Worm (Caenorhabditis elegans): ENCODE results near the gene rpl-26.

rpl-26 gene

DNA sequence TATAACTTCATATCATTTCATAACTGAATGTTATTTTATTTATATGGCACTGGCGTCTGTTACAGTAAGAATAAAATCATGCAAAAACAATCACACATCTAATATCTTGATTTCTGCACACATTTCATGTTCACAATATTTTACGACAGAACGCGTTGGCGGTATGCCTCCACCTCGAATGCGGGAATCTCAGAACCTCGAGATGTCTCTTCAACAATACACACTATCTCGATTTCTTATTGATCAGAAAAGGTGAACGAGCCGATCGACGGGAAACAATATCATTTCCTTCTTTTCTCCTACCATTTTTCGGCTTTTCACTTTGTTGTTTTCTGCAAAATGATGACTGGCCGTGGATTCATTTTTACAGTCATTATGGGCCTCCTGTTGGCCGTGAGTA, 5.1 kb downstream of the rpl-26 start, which contains the start of gene F28C6.10:
TSS of gene F28C6.10 (plus strand) at position 301 of the 400 bp plus-strand sequence.
- TF ChIP-seq egl-5 (tag; optimal IDR thresholded peaks at IDR 0.05) (no peak), lsy-12 (tag; optimal IDR thresholded peaks at IDR 0.05) (no peak)

- TF ChIP-seq elt-1 (tag; optimal IDR thresholded peaks at IDR 0.05) (no peak), pqm-1 (tag; optimal IDR thresholded peaks at IDR 0.05) (no peak), mdl-1 (tag; optimal IDR thresholded peaks at IDR 0.05) (no peak), ztf-11 (tag; optimal IDR thresholded peaks at IDR 0.05) (no peak), nfya-1 (tag; optimal IDR thresholded peaks at IDR 0.05; ENCODE audit: insufficient read depth) (no peak), daf-12 (tag; optimal IDR thresholded peaks at IDR 0.05) (no peak), pha-4 (tag; optimal IDR thresholded peaks at IDR 0.05) (no peak), fos-1 (tag; optimal IDR thresholded peaks at IDR 0.05) (no peak), unc-39 (tag; optimal IDR thresholded peaks at IDR 0.05) (no peak), nhr-237 (tag; optimal IDR thresholded peaks at IDR 0.05) (no peak), hmg-11 (tag; optimal IDR thresholded peaks at IDR 0.05) (no peak), nhr-11 (tag; optimal IDR thresholded peaks at IDR 0.05) (no peak), zag-1 (tag; optimal IDR thresholded peaks at IDR 0.05) (no peak), ceh-28 (tag; optimal IDR thresholded peaks at IDR 0.05) (no peak), nhr-77 (tag; optimal IDR thresholded peaks at IDR 0.05) (no peak), nhr-43 (tag; optimal IDR thresholded peaks at IDR 0.05; ENCODE audit: poor library complexity, severe bottlenecking) (no peak), lsy-12 (tag; optimal IDR thresholded peaks at IDR 0.05) (no peak), tbx-2 (tag; optimal IDR thresholded peaks at IDR 0.05) (no peak), ceh-82 (tag; optimal IDR thresholded peaks at IDR 0.05) (no peak)
These were observed 7.5 kb downstream of the rpl-26 start, which contains the start of gene F28C6.9 for ce11 chrII:8610085-8610484. Gene F28C6.9, minus strand, starts transcription at chrII:8610185.

DNA sequence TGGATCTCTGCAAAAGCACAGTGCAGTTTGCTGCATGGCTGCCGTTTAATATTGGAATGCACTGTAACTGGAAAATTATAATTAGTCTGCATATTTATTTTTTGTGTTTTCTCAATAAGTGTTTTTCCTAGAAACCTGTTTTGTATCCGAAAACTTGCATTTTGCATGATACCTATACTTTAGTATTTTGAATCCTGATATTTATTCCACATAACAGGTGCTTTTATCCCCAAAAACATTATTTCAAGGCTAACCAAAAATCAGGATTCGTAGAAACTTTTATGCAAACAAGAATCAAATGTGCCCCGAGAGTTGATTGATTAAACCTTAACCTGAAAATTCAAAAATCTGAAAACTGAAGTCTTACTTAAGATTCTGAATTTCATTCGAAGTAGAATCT, 8.0 kb downstream of the rpl-26 start:
- no peak for TF ChIP-seq aly-2 (tag; optimal IDR thresholded peaks at IDR 0.05)
- no peak for TF ChIP-seq nhr-76 (tag; optimal IDR thresholded peaks at IDR 0.05)
- no peak for TF ChIP-seq mdl-1 (tag; optimal IDR thresholded peaks at IDR 0.05)
- TF ChIP-seq nfya-1 (tag; optimal IDR thresholded peaks at IDR 0.05; ENCODE audit: insufficient read depth), result no peak
- TF ChIP-seq lin-15B (tag; optimal IDR thresholded peaks at IDR 0.05), result no peak
- TF ChIP-seq elt-3 (tag; optimal IDR thresholded peaks at IDR 0.05), result no peak
- TF ChIP-seq zag-1 (tag; optimal IDR thresholded peaks at IDR 0.05), result no peak
- TF ChIP-seq nhr-28 (tag; optimal IDR thresholded peaks at IDR 0.05), result no peak
- no peak for TF ChIP-seq nhr-11 (tag; optimal IDR thresholded peaks at IDR 0.05)
- no peak for TF ChIP-seq ztf-4 (tag; optimal IDR thresholded peaks at IDR 0.05)
- TF ChIP-seq ceh-9 (tag; optimal IDR thresholded peaks at IDR 0.05), result no peak
- no peak for TF ChIP-seq fkh-2 (tag; optimal IDR thresholded peaks at IDR 0.05)
- TF ChIP-seq snpc-4 (tag; optimal IDR thresholded peaks at IDR 0.05), result no peak
- TF ChIP-seq unc-62 (GFP tag; optimal IDR thresholded peaks at IDR 0.05), result no peak

ce11 chrII:8611330-8611729, 8.7 kb downstream of the rpl-26 start:
- no peak for TF ChIP-seq nhr-12 (tag; optimal IDR thresholded peaks at IDR 0.05)
- TF ChIP-seq pha-4 (tag; optimal IDR thresholded peaks at IDR 0.05), result no peak
- TF ChIP-seq daf-12 (tag; optimal IDR thresholded peaks at IDR 0.05), result no peak
- TF ChIP-seq lin-15B (tag; optimal IDR thresholded peaks at IDR 0.05), result no peak
- no peak for TF ChIP-seq ceh-9 (tag; optimal IDR thresholded peaks at IDR 0.05)
- no peak for TF ChIP-seq unc-62 (GFP tag; optimal IDR thresholded peaks at IDR 0.05)
- no peak for TF ChIP-seq ama-1 (optimal IDR thresholded peaks at IDR 0.05)
- TF ChIP-seq zag-1 (tag; optimal IDR thresholded peaks at IDR 0.05), result no peak
- TF ChIP-seq ztf-4 (tag; optimal IDR thresholded peaks at IDR 0.05), result no peak
- TF ChIP-seq ztf-11 (tag; optimal IDR thresholded peaks at IDR 0.05), result no peak
- no peak for TF ChIP-seq fos-1 (tag; optimal IDR thresholded peaks at IDR 0.05)
- no peak for TF ChIP-seq nhr-237 (tag; optimal IDR thresholded peaks at IDR 0.05)
- no peak for TF ChIP-seq nhr-43 (tag; optimal IDR thresholded peaks at IDR 0.05; ENCODE audit: poor library complexity, severe bottlenecking)

ce11 chrII:8612470-8612869, 9.9 kb downstream of the rpl-26 start, which contains the start of gene T22C8.1:
Gene T22C8.1, plus strand, starts transcription at chrII:8612770.
- TF ChIP-seq hmg-11 (tag; optimal IDR thresholded peaks at IDR 0.05), result no peak
- no peak for TF ChIP-seq nhr-25 (tag; optimal IDR thresholded peaks at IDR 0.05)
- no peak for TF ChIP-seq nhr-28 (tag; optimal IDR thresholded peaks at IDR 0.05)
- no peak for TF ChIP-seq ceh-16 (tag; optimal IDR thresholded peaks at IDR 0.05)
- no peak for TF ChIP-seq nhr-67 (tag; optimal IDR thresholded peaks at IDR 0.05)
- no peak for TF ChIP-seq pqm-1 (tag; optimal IDR thresholded peaks at IDR 0.05)
- TF ChIP-seq ama-1 (optimal IDR thresholded peaks at IDR 0.05), result no peak
- no peak for TF ChIP-seq nhr-43 (tag; optimal IDR thresholded peaks at IDR 0.05; ENCODE audit: poor library complexity, severe bottlenecking)
- TF ChIP-seq lsy-12 (tag; optimal IDR thresholded peaks at IDR 0.05), result no peak
